Fruit fly (Drosophila melanogaster): ENCODE results near the gene CG7886.

The CG7886 gene

dm6 chr3R:14670840-14671239, 28.5 kb upstream of the CG7886 start (continued):
- TF ChIP-seq nerfin-1 (tag; optimal IDR thresholded peaks at IDR 0.05) (peak; percentile 66), sqz (GFP tag; optimal IDR thresholded peaks at IDR 0.05) (no peak), ssp (GFP tag; IDR thresholded peaks at IDR 0.05) (no peak), stc (GFP tag; IDR thresholded peaks at IDR 0.05) (no peak), tna (GFP tag; IDR thresholded peaks at IDR 0.05; ENCODE audit: partially characterized antibody) (no peak), stwl (tag; optimal IDR thresholded peaks at IDR 0.05) (peak; percentile 52), her (GFP tag; optimal IDR thresholded peaks at IDR 0.05) (no peak), Hr39 (optimal IDR thresholded peaks at IDR 0.05) (no peak), CG1647 (GFP tag; optimal IDR thresholded peaks at IDR 0.05) (no peak), CG18764 (GFP tag; optimal IDR thresholded peaks at IDR 0.05) (peak; percentile 6), ind (GFP tag; optimal IDR thresholded peaks at IDR 0.05) (no peak), kni (GFP tag; optimal IDR thresholded peaks at IDR 0.05) (peak; percentile 73), CG12219 (GFP tag; optimal IDR thresholded peaks at IDR 0.05) (peak; percentile 57), CG17385 (GFP tag; optimal IDR thresholded peaks at IDR 0.05) (peak; percentile 17), CrebB (tag; optimal IDR thresholded peaks at IDR 0.05) (peak; percentile 78), ap (GFP tag; IDR thresholded peaks at IDR 0.05) (no peak), fd96Cb (tag; optimal IDR thresholded peaks at IDR 0.05) (peak; percentile 2), salm (tag; optimal IDR thresholded peaks at IDR 0.05) (peak; percentile 71), CG8478 (optimal IDR thresholded peaks at IDR 0.05) (no peak), cwo (GFP tag; optimal IDR thresholded peaks at IDR 0.05) (no peak), ems (GFP tag; optimal IDR thresholded peaks at IDR 0.05) (no peak), tio (GFP tag; optimal IDR thresholded peaks at IDR 0.05) (no peak), CG4854 (GFP tag; optimal IDR thresholded peaks at IDR 0.05) (no peak), ken (GFP tag; IDR thresholded peaks at IDR 0.05) (no peak), CG31441 (GFP tag; IDR thresholded peaks at IDR 0.05) (no peak; the same call in 1 of the 2 replicates), CG9437 (GFP tag; optimal IDR thresholded peaks at IDR 0.05) (no peak), CG11723 (GFP tag; optimal IDR thresholded peaks at IDR 0.05) (no peak), Opbp (GFP tag; IDR thresholded peaks at IDR 0.05; ENCODE audit: partially characterized antibody) (no peak), pb (GFP tag; optimal IDR thresholded peaks at IDR 0.05) (no peak), B-H2 (GFP tag; optimal IDR thresholded peaks at IDR 0.05) (no peak), TFAM (GFP tag; optimal IDR thresholded peaks at IDR 0.05) (peak; percentile 49), Blimp-1 (GFP tag; optimal IDR thresholded peaks at IDR 0.05) (no peak), aop (GFP tag; IDR thresholded peaks at IDR 0.05) (no peak), Meics (GFP tag; optimal IDR thresholded peaks at IDR 0.05) (no peak), lab (GFP tag; optimal IDR thresholded peaks at IDR 0.05) (no peak), Nf-YC (tag; optimal IDR thresholded peaks at IDR 0.05) (no peak), Sin3A (optimal IDR thresholded peaks at IDR 0.05) (no peak), cad (GFP tag; optimal IDR thresholded peaks at IDR 0.05) (no peak), pros (GFP tag; optimal IDR thresholded peaks at IDR 0.05) (peak; percentile 3), ftz-f1 (GFP tag; optimal IDR thresholded peaks at IDR 0.05) (no peak), bowl (GFP tag; IDR thresholded peaks at IDR 0.05) (0 out of 2 replicates have a peak, but pooled peaks have one; percentile 18), Hand (GFP tag; optimal IDR thresholded peaks at IDR 0.05) (no peak), HHEX (GFP tag; optimal IDR thresholded peaks at IDR 0.05) (peak; percentile 47), CG10565 (GFP tag; optimal IDR thresholded peaks at IDR 0.05) (no peak), ab (GFP tag; optimal IDR thresholded peaks at IDR 0.05) (no peak), usp (GFP tag; optimal IDR thresholded peaks at IDR 0.05) (no peak), bcd (GFP tag; optimal IDR thresholded peaks at IDR 0.05) (no peak), dpn (GFP tag; optimal IDR thresholded peaks at IDR 0.05) (no peak), CG7987 (GFP tag; optimal IDR thresholded peaks at IDR 0.05) (peak; percentile 72), vfl (GFP tag; optimal IDR thresholded peaks at IDR 0.05) (no peak), dimm (GFP tag; IDR thresholded peaks at IDR 0.05) (no peak), fd64A (GFP tag; optimal IDR thresholded peaks at IDR 0.05) (peak; percentile 82), Ets97D (GFP tag; optimal IDR thresholded peaks at IDR 0.05) (no peak)

Measured in whole organism, embryonic.